Worm (Caenorhabditis elegans) whole organism, L4 larva: ENCODE measurements around the gene coa-7.

Source experiments
- ama-1 ChIP-seq: fragments of 150-350 bp; optimal IDR thresholded peaks from 2 replicates; lab custom pipeline; 2014; ENCODE audit warnings: inconsistent platforms, mixed read lengths
- dmd-9 ChIP-seq: fragments of 200-800 bp; sonication (Bioruptor generic); IDR thresholded peaks from 2 replicates; pipeline ENCODE4 v1.3.6; 2022; ENCODE audit warnings: missing genetic modification reagents, missing genetic modification characterization, missing compliant biosample characterization
- egl-27 ChIP-seq: sonication (generic microtip); optimal IDR thresholded peaks from 3 replicates; lab custom pipeline; 2017; ENCODE audit warnings: missing biosample characterization, missing genetic modification reagents, missing genetic modification characterization
- lin-15B ChIP-seq: fragments of 150-350 bp; sonication (generic microtip); optimal IDR thresholded peaks from 3 replicates; lab custom pipeline; 2014; ENCODE audit warnings: missing biosample characterization, missing genetic modification characterization
- spr-3 ChIP-seq: fragments of 200-800 bp; sonication (Bioruptor generic); optimal IDR thresholded peaks from 2 replicates; lab custom pipeline; 2018; ENCODE audit warnings: mild to moderate bottlenecking, missing genetic modification characterization, missing compliant biosample characterization
- ztf-11 ChIP-seq: fragments of 150-350 bp; optimal IDR thresholded peaks from 2 replicates; lab custom pipeline; 2014; ENCODE audit warnings: missing biosample characterization, missing genetic modification characterization

DNA sequence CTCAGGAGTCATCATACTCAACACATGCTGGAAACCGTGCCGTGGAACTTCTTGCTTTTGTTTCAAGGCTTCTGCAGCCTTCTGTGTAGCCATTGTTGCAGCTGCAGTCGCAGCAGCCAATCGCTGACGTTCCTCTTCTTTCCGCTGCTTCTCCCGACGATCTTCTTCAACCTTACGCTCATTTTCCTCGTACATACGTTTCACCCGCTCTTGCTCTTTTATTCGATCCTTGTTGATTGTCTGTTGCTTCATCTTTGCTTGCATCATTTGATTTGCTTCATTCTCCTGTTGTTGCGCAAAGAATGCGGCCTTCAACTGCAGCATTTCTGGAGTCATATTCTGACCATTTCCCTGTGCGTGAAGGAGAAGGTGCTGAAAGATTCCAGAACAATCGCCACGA is 28.3 kb downstream of the coa-7 start:
- TF ChIP-seq ama-1 (no peak), egl-27 (tag; lab: Kevin White, UChicago) (no peak), dmd-9 (GFP tag; lab: Robert Waterston, UW) (no peak), ztf-11 (tag; lab: Kevin White, UChicago) (no peak), lin-15B (no peak), spr-3 (no peak)
